Fruit fly (Drosophila melanogaster): Measurements from ENCODE around the gene CG2701.

Gene CG2701

DNA sequence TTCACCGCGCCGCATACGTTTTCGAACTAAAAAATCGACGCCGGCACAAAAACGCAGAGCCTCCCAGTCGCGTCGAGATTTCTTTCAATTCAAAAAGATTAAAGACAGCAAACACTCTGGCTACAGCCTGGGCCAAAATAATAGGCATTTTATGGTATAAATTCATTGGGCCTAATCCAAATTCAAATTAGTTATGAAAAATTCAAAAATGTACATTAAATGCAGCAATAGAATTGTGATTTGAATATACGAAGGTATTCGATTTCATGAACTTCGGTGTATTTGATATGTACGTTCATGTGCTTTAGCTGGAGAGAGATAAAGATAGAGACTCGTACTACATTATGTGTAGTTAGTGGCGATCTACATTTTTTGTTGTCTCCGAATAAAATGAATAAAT, 23.9 kb upstream of the CG2701 start, which contains the start of gene Syx4 (continued):
- peak; percentile 96 for TF ChIP-seq CG15336 (GFP tag; IDR thresholded peaks at IDR 0.05)
- peak; percentile 98 for TF ChIP-seq eg (GFP tag; IDR thresholded peaks at IDR 0.05)
- peak; percentile 92 for TF ChIP-seq svp (GFP tag)
- peak; percentile 85 for TF ChIP-seq Lpt (GFP tag; optimal IDR thresholded peaks at IDR 0.05)
- TF ChIP-seq Eip93F (GFP tag; optimal IDR thresholded peaks at IDR 0.05), result peak; percentile 58
- TF ChIP-seq Sox102F (GFP tag; optimal IDR thresholded peaks at IDR 0.05), result peak; percentile 88
- TF ChIP-seq CG8319 (GFP tag; optimal IDR thresholded peaks at IDR 0.05), result peak; percentile 79
- TF ChIP-seq Gug (GFP tag; IDR thresholded peaks at IDR 0.05), result peak; percentile 93
- TF ChIP-seq achi (GFP tag; optimal IDR thresholded peaks at IDR 0.05), result peak; percentile 91
- peak; percentile 83 for TF ChIP-seq CG4318 (GFP tag; optimal IDR thresholded peaks at IDR 0.05)
- TF ChIP-seq CG6276 (GFP tag; optimal IDR thresholded peaks at IDR 0.05), result peak; percentile 93
- no peak for TF ChIP-seq Hr38 (GFP tag; optimal IDR thresholded peaks at IDR 0.05)
- TF ChIP-seq Ets96B (tag; optimal IDR thresholded peaks at IDR 0.05), result peak; percentile 90
- TF ChIP-seq CG11902 (GFP tag; optimal IDR thresholded peaks at IDR 0.05), result peak; percentile 81
- TF ChIP-seq lz (GFP tag; optimal IDR thresholded peaks at IDR 0.05), result peak; percentile 89
- peak; percentile 77 to 84 for TF ChIP-seq salr (GFP tag; optimal IDR thresholded peaks at IDR 0.05)
- TF ChIP-seq Eip78C (GFP tag), result peak; percentile 97
- peak; percentile 90 for TF ChIP-seq CG10669 (GFP tag; optimal IDR thresholded peaks at IDR 0.05)
- peak; percentile 81 for TF ChIP-seq dac (GFP tag; optimal IDR thresholded peaks at IDR 0.05)
- TF ChIP-seq CG16779 (tag; optimal IDR thresholded peaks at IDR 0.05), result peak; percentile 81
- peak; percentile 93 for TF ChIP-seq CG8119 (GFP tag; IDR thresholded peaks at IDR 0.05)
- TF ChIP-seq net (GFP tag; optimal IDR thresholded peaks at IDR 0.05), result peak; percentile 92
- peak; percentile 80 for TF ChIP-seq dsx (GFP tag; optimal IDR thresholded peaks at IDR 0.05; ENCODE audit: poor library complexity, severe bottlenecking)
- peak; percentile 89 for TF ChIP-seq CG1621 (tag; optimal IDR thresholded peaks at IDR 0.05)
- TF ChIP-seq CG31627 (GFP tag; optimal IDR thresholded peaks at IDR 0.05), result peak; percentile 87
- peak; percentile 91 for TF ChIP-seq CG3919 (GFP tag; optimal IDR thresholded peaks at IDR 0.05)
- TF ChIP-seq topi (GFP tag; optimal IDR thresholded peaks at IDR 0.05), result peak; percentile 92
- TF ChIP-seq CG11294 (GFP tag; IDR thresholded peaks at IDR 0.05), result peak; percentile 92
- TF ChIP-seq vri (GFP tag; optimal IDR thresholded peaks at IDR 0.05), result peak; percentile 80
- peak; percentile 85 for TF ChIP-seq Eip75B (GFP tag; optimal IDR thresholded peaks at IDR 0.05)
- peak; percentile 92 for TF ChIP-seq CG6792 (GFP tag; optimal IDR thresholded peaks at IDR 0.05)
- TF ChIP-seq CG6163 (GFP tag; IDR thresholded peaks at IDR 0.05), result peak; percentile 95
- peak; percentile 81 for TF ChIP-seq spab (GFP tag; optimal IDR thresholded peaks at IDR 0.05)
- peak; percentile 70 for TF ChIP-seq fd85E (GFP tag; optimal IDR thresholded peaks at IDR 0.05)
- TF ChIP-seq pdm3 (GFP tag; optimal IDR thresholded peaks at IDR 0.05), result peak; percentile 94
- TF ChIP-seq Blimp-1 (GFP tag; optimal IDR thresholded peaks at IDR 0.05), result peak; percentile 65

DNA sequence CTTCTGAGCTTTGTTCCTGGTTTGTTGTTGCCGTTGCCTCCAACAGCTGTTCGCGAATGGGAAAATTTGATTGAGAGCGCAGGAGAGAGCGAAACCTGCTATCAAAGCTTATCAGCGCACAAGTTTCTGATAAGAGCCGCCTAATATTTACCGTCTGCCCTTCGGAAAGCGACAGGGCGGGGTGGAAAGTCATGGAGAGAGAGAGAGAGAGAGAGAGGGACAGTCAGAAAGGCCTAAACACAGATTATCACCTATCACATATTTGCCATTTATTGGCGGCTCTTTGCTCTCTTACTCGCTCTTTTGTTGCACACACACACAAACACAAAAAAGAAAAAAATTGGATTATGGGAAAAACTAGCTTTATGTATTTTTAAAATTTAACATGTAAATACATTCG, 23.5 kb upstream of the CG2701 start:
- no peak for TF ChIP-seq CG10631 (GFP tag; optimal IDR thresholded peaks at IDR 0.05)
- TF ChIP-seq Ets96B (tag; optimal IDR thresholded peaks at IDR 0.05), result no peak
- no peak for TF ChIP-seq CG32006 (GFP tag; optimal IDR thresholded peaks at IDR 0.05)
- no peak for TF ChIP-seq ss (GFP tag; optimal IDR thresholded peaks at IDR 0.05)
- no peak for TF ChIP-seq achi (GFP tag; optimal IDR thresholded peaks at IDR 0.05)
- TF ChIP-seq CG1621 (tag; optimal IDR thresholded peaks at IDR 0.05), result no peak
- no peak for TF ChIP-seq Hr38 (GFP tag; optimal IDR thresholded peaks at IDR 0.05)
- TF ChIP-seq CG6808 (GFP tag; optimal IDR thresholded peaks at IDR 0.05), result no peak
- no peak for TF ChIP-seq Hr39 (GFP tag; optimal IDR thresholded peaks at IDR 0.05)
- TF ChIP-seq dsx (GFP tag; optimal IDR thresholded peaks at IDR 0.05; ENCODE audit: poor library complexity, severe bottlenecking), result no peak
- no peak for TF ChIP-seq CG7368 (GFP tag; optimal IDR thresholded peaks at IDR 0.05)
- no peak for TF ChIP-seq pdm3 (GFP tag; optimal IDR thresholded peaks at IDR 0.05)
- TF ChIP-seq Eip93F (GFP tag; optimal IDR thresholded peaks at IDR 0.05), result no peak
- TF ChIP-seq Smox (GFP tag; optimal IDR thresholded peaks at IDR 0.05), result no peak
- no peak for TF ChIP-seq CG10669 (GFP tag; optimal IDR thresholded peaks at IDR 0.05)
- TF ChIP-seq Sox14 (GFP tag; optimal IDR thresholded peaks at IDR 0.05), result no peak
- TF ChIP-seq OdsH (GFP tag; optimal IDR thresholded peaks at IDR 0.05), result no peak
